Worm (Caenorhabditis elegans) whole organism, young adult: ENCODE data around the gene B0336.13.

Experiments
- F22D6.2 ChIP-seq: sonication (generic microtip); optimal IDR thresholded peaks from 2 replicates; lab custom pipeline; 2016; ENCODE audit warnings: mild to moderate bottlenecking, missing genetic modification characterization, missing compliant biosample characterization
- akir-1 ChIP-seq: fragments of 200-800 bp; sonication (Bioruptor generic); optimal IDR thresholded peaks from 2 replicates; lab custom pipeline; 2018; ENCODE audit warnings: mild to moderate bottlenecking, missing genetic modification characterization, moderate library complexity, missing compliant biosample characterization
- xnd-1 ChIP-seq: sonication (generic microtip); optimal IDR thresholded peaks from 2 replicates; lab custom pipeline; 2016; ENCODE audit warnings: missing genotype, missing genetic modification reagents, missing genetic modification characterization, missing compliant biosample characterization

- TF ChIP-seq F22D6.2 (tag; lab: Kevin White, UChicago) (no peak), akir-1 (GFP tag; lab: Kevin White, UChicago) (no peak), xnd-1 (tag; lab: Kevin White, UChicago) (no peak)
Measured at ce11 chrIII:5663933-5664332, 29.9 kb upstream of the B0336.13 start, which contains the start of gene par-3.
